Fruit fly (Drosophila melanogaster) whole organism, embryonic: ENCODE measurements around the gene CG13449.
A peak's percentile ranks its signal among the peaks of the same experiment; 100 is the strongest.

Source experiments
- Atf6 ChIP-seq: fragments of 200-800 bp; sonication (Bioruptor generic); IDR thresholded peaks from 2 replicates; pipeline ENCODE4 v1.3.6; 2022; ENCODE audit warnings: missing biosample characterization, missing genetic modification characterization
- Awh ChIP-seq: fragments of 200-800 bp; sonication (Bioruptor generic); IDR thresholded peaks from 2 replicates; pipeline ENCODE4, ENCODE4 v1.3.6; 2022; ENCODE audit warnings: missing biosample characterization, missing genetic modification characterization
- Blimp-1 ChIP-seq: fragments of 200-800 bp; sonication (Bioruptor generic); optimal IDR thresholded peaks from 3 replicates; lab custom pipeline; 2018; ENCODE audit warnings: missing biosample characterization, missing genetic modification characterization, mild to moderate bottlenecking, moderate library complexity, missing genetic modification reagents
- CG10979 ChIP-seq: fragments of 200-800 bp; sonication (Bioruptor generic); optimal IDR thresholded peaks from 2 replicates; lab custom pipeline; 2018; ENCODE audit warnings: missing biosample characterization, mild to moderate bottlenecking, missing genetic modification characterization, moderate library complexity
- CG12104 ChIP-seq: fragments of 200-800 bp; sonication (Bioruptor generic); optimal IDR thresholded peaks from 3 replicates; lab custom pipeline; 2016; ENCODE audit warnings: missing biosample characterization, missing genetic modification characterization
- CG12236 ChIP-seq: fragments of 200-800 bp; sonication (Bioruptor generic); optimal IDR thresholded peaks from 2 replicates; lab custom pipeline; 2016; ENCODE audit warnings: missing biosample characterization, missing genetic modification characterization
- CG1233 ChIP-seq: fragments of 200-800 bp; sonication (Bioruptor generic); optimal IDR thresholded peaks from 4 replicates; lab custom pipeline; 2018; ENCODE audit warnings: missing biosample characterization, mild to moderate bottlenecking, missing genetic modification characterization
- CG12659 ChIP-seq: fragments of 200-800 bp; sonication (Bioruptor generic); optimal IDR thresholded peaks from 3 replicates; lab custom pipeline; 2017; ENCODE audit warnings: mild to moderate bottlenecking, missing biosample characterization, missing genetic modification reagents, missing genetic modification characterization
- CG13123 ChIP-seq: fragments of 200-800 bp; sonication (Bioruptor generic); optimal IDR thresholded peaks from 2 replicates; lab custom pipeline; 2016; ENCODE audit warnings: missing biosample characterization, missing genetic modification characterization
- CG14710 ChIP-seq: fragments of 200-800 bp; sonication (Bioruptor generic); optimal IDR thresholded peaks from 3 replicates; lab custom pipeline; 2019; ENCODE audit warnings: missing biosample characterization, mild to moderate bottlenecking, missing genetic modification characterization, moderate library complexity
- CG1603 ChIP-seq: fragments of 200-800 bp; sonication (Bioruptor generic); optimal IDR thresholded peaks from 2 replicates; lab custom pipeline; 2019; ENCODE audit warnings: missing biosample characterization, mild to moderate bottlenecking, missing genetic modification characterization, moderate library complexity
- CG17802 ChIP-seq: fragments of 200-800 bp; sonication (Bioruptor generic); optimal IDR thresholded peaks from 2 replicates; lab custom pipeline; 2018; ENCODE audit warnings: missing biosample characterization, mild to moderate bottlenecking, missing genetic modification characterization, moderate library complexity
- CG18011 ChIP-seq: fragments of 200-800 bp; sonication (Bioruptor generic); optimal IDR thresholded peaks from 2 replicates; lab custom pipeline; 2017; ENCODE audit warnings: missing biosample characterization, missing genetic modification characterization, mild to moderate bottlenecking, moderate library complexity, missing genotype
- CG2889 ChIP-seq: fragments of 200-800 bp; sonication (Bioruptor generic); IDR thresholded peaks from 3 replicates; pipeline ENCODE4 v1.3.6; 2022; ENCODE audit warnings: missing biosample characterization, missing genetic modification characterization
- CG34376 ChIP-seq: fragments of 200-800 bp; sonication (Bioruptor generic); optimal IDR thresholded peaks from 2 replicates; lab custom pipeline; 2018; ENCODE audit warnings: missing biosample characterization, mild to moderate bottlenecking, missing genetic modification characterization
- CG4730 ChIP-seq: fragments of 200-800 bp; sonication (Bioruptor generic); IDR thresholded peaks from 2 replicates; pipeline ENCODE4 v1.3.6; 2022; ENCODE audit warnings: missing biosample characterization, missing genetic modification characterization
- CG6654 ChIP-seq: fragments of 200-800 bp; sonication (Bioruptor generic); optimal IDR thresholded peaks from 2 replicates; lab custom pipeline; 2017; ENCODE audit warnings: missing biosample characterization, mild to moderate bottlenecking, missing genetic modification characterization
- CG7963 ChIP-seq: fragments of 200-800 bp; sonication (Bioruptor generic); IDR thresholded peaks from 3 replicates; pipeline ENCODE4 v1.3.6; 2022; ENCODE audit warnings: missing biosample characterization, missing genetic modification characterization; ENCODE audit not compliant: partially characterized antibody
- CG8089 ChIP-seq: fragments of 200-800 bp; sonication (Bioruptor generic); optimal IDR thresholded peaks from 3 replicates; lab custom pipeline; 2016; ENCODE audit warnings: missing biosample characterization, missing genetic modification characterization
- CG9727 ChIP-seq: fragments of 200-800 bp; sonication (Bioruptor generic); optimal IDR thresholded peaks from 3 replicates; lab custom pipeline; 2017; ENCODE audit warnings: missing biosample characterization, mild to moderate bottlenecking, missing genetic modification characterization
- Doc3 ChIP-seq: fragments of 200-800 bp; sonication (Bioruptor generic); IDR thresholded peaks from 3 replicates; pipeline ENCODE4 v1.3.6; 2022; ENCODE audit warnings: missing biosample characterization, missing genetic modification characterization; ENCODE audit not compliant: partially characterized antibody
- ERR ChIP-seq: fragments of 200-800 bp; sonication (Bioruptor generic); optimal IDR thresholded peaks from 2 replicates; lab custom pipeline; 2016; ENCODE audit warnings: missing biosample characterization, missing genetic modification characterization
- HLH54F ChIP-seq: fragments of 200-800 bp; sonication (Bioruptor generic); optimal IDR thresholded peaks from 3 replicates; lab custom pipeline; 2016; ENCODE audit warnings: missing biosample characterization, missing genetic modification characterization
- Hr3 ChIP-seq: fragments of 200-800 bp; sonication (Bioruptor generic); optimal IDR thresholded peaks from 3 replicates; lab custom pipeline; 2016; ENCODE audit warnings: missing biosample characterization, missing genetic modification characterization
- NC2β ChIP-seq: fragments of 200-800 bp; sonication (Bioruptor generic); optimal IDR thresholded peaks from 2 replicates; lab custom pipeline; 2016; ENCODE audit warnings: missing biosample characterization, missing genetic modification characterization
- Optix ChIP-seq: fragments of 200-800 bp; sonication (Bioruptor generic); IDR thresholded peaks from 3 replicates; pipeline ENCODE4 v1.3.6; 2022; ENCODE audit warnings: missing biosample characterization, missing genetic modification characterization
- Sin3A ChIP-seq: fragments of >200 bp; optimal IDR thresholded peaks from 2 replicates; lab custom pipeline; 2018
- Sry-β ChIP-seq: fragments of 200-800 bp; sonication (Bioruptor generic); optimal IDR thresholded peaks from 2 replicates; lab custom pipeline; 2018; ENCODE audit warnings: missing biosample characterization, mild to moderate bottlenecking, missing genetic modification characterization, moderate library complexity
- Taf1 ChIP-seq: fragments of 200-800 bp; sonication (Bioruptor generic); IDR thresholded peaks from 2 replicates; pipeline ENCODE4 v1.3.6; 2022; ENCODE audit warnings: missing biosample characterization, missing genetic modification characterization
- Xrp1 ChIP-seq: fragments of 200-800 bp; sonication (Bioruptor generic); IDR thresholded peaks from 2 replicates; pipeline ENCODE4 v1.3.6; 2022; ENCODE audit warnings: missing biosample characterization, missing genetic modification characterization
- bsh ChIP-seq, 2 experiments: fragments of 200-800 bp; sonication (Bioruptor generic); optimal IDR thresholded peaks; 2 replicates each; lab custom pipeline; 2017 to 2018; ENCODE audit warnings: mild to moderate bottlenecking in 2 of 2, missing biosample characterization in 2 of 2, missing genetic modification characterization in 2 of 2, moderate library complexity in 1 of 2
- chn ChIP-seq: fragments of 200-800 bp; sonication (Bioruptor generic); optimal IDR thresholded peaks from 2 replicates; lab custom pipeline; 2016; ENCODE audit warnings: missing biosample characterization, missing genetic modification characterization
- fd102C ChIP-seq: fragments of 200-800 bp; sonication (Bioruptor generic); optimal IDR thresholded peaks from 2 replicates; lab custom pipeline; 2018; ENCODE audit warnings: missing biosample characterization, mild to moderate bottlenecking, missing genetic modification characterization, moderate library complexity
- gcm2 ChIP-seq: fragments of 200-800 bp; sonication (Bioruptor generic); optimal IDR thresholded peaks from 2 replicates; lab custom pipeline; 2016; ENCODE audit warnings: missing biosample characterization, missing genetic modification characterization
- gem ChIP-seq: fragments of 200-800 bp; sonication (Bioruptor generic); optimal IDR thresholded peaks from 2 replicates; lab custom pipeline; 2019; ENCODE audit warnings: missing biosample characterization, mild to moderate bottlenecking, missing genetic modification characterization, moderate library complexity
- grn ChIP-seq: fragments of 200-800 bp; sonication (Bioruptor generic); optimal IDR thresholded peaks from 3 replicates; lab custom pipeline; 2017; ENCODE audit warnings: missing biosample characterization, missing genetic modification characterization
- gsb-n ChIP-seq: fragments of 200-800 bp; sonication (Bioruptor generic); optimal IDR thresholded peaks from 3 replicates; lab custom pipeline; 2018; ENCODE audit warnings: missing biosample characterization, mild to moderate bottlenecking, missing genetic modification characterization
- hb ChIP-seq: fragments of 200-800 bp; sonication (Bioruptor generic); IDR thresholded peaks from 3 replicates; pipeline ENCODE4 v1.3.6; 2022; ENCODE audit warnings: missing biosample characterization, missing genetic modification characterization; ENCODE audit not compliant: partially characterized antibody
- oc ChIP-seq: fragments of 200-800 bp; sonication (Bioruptor generic); optimal IDR thresholded peaks from 2 replicates; lab custom pipeline; 2018; ENCODE audit warnings: missing biosample characterization, mild to moderate bottlenecking, missing genetic modification characterization, moderate library complexity
- peb ChIP-seq: fragments of 200-800 bp; sonication (Bioruptor generic); IDR thresholded peaks from 2 replicates; pipeline ENCODE4 v1.3.6; 2022; ENCODE audit warnings: missing biosample characterization, missing genetic modification characterization
- pfk ChIP-seq: fragments of 200-800 bp; sonication (Bioruptor generic); optimal IDR thresholded peaks from 2 replicates; lab custom pipeline; 2018; ENCODE audit warnings: missing biosample characterization, mild to moderate bottlenecking, missing genetic modification characterization, moderate library complexity
- prd ChIP-seq, 3 experiments: fragments of >200 bp in 2 of 3; fragments of 200-800 bp in 1 of 3; sonication (Bioruptor generic) in 1 of 3; optimal IDR thresholded peaks in 2 of 3; IDR thresholded peaks in 1 of 3; 2 replicates in 2 of 3; 3 replicates in 1 of 3; pipeline versions ENCODE4 v1.3.6 to Lab custom; 2017 to 2022; ENCODE audit warnings: missing biosample characterization in 1 of 3, missing genetic modification characterization in 1 of 3
- row ChIP-seq: fragments of 200-800 bp; sonication (Bioruptor generic); IDR thresholded peaks from 3 replicates; pipeline ENCODE4 v1.3.6; 2022; ENCODE audit warnings: missing biosample characterization, missing genetic modification characterization
- sens ChIP-seq: fragments of 200-800 bp; sonication (Bioruptor generic); peaks from one replicate; lab custom pipeline; 2016; ENCODE audit warnings: missing biosample characterization, missing genetic modification characterization
- seq ChIP-seq: fragments of 200-800 bp; sonication (Bioruptor generic); IDR thresholded peaks from 2 replicates; pipeline ENCODE4 v1.3.6; 2022; ENCODE audit warnings: missing biosample characterization, missing genetic modification characterization
- sqz ChIP-seq: fragments of 200-800 bp; sonication (Bioruptor generic); optimal IDR thresholded peaks from 3 replicates; lab custom pipeline; 2018; ENCODE audit warnings: missing biosample characterization, mild to moderate bottlenecking, missing genetic modification characterization
- toy ChIP-seq: fragments of 200-800 bp; sonication (Bioruptor generic); IDR thresholded peaks from 2 replicates; pipeline ENCODE4 v1.3.6; 2022; ENCODE audit warnings: missing biosample characterization, missing genetic modification characterization
- vnd ChIP-seq: fragments of 200-800 bp; sonication (Bioruptor generic); IDR thresholded peaks from 3 replicates; pipeline ENCODE4 v1.3.6; 2022; ENCODE audit warnings: missing biosample characterization, missing genetic modification characterization; ENCODE audit not compliant: partially characterized antibody
- yki ChIP-seq: fragments of >200 bp; optimal IDR thresholded peaks from 3 replicates; lab custom pipeline; 2018

Gene CG13449

DNA sequence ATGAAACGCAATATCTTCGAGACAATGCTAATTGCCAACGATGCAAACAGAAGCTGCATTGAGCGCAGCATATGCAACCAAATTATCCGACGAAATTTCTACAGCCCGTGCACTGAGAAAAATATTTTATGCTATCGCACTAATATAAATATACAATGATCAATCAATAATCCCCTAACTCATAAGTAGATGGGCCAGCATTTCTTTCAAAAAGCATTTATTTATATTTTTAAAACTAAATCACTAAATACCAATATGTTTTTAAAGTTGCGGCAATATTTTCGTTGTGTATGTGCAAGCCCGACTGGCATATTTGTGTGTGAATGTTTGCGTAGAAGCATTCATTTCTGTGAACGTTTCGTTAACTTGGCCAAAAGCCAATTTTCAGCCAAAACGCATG is 33.6 kb upstream of the CG13449 start (continued):
- TF ChIP-seq CG12236 (GFP tag; lab: Kevin White, UChicago) (no peak), CG34376 (GFP tag; lab: Kevin White, UChicago) (no peak), CG9727 (peak; percentile 7), sens (peak; percentile 70), sqz (GFP tag; lab: Kevin White, UChicago) (no peak), CG18011 (GFP tag; lab: Kevin White, UChicago) (no peak), Doc3 (no peak)

DNA sequence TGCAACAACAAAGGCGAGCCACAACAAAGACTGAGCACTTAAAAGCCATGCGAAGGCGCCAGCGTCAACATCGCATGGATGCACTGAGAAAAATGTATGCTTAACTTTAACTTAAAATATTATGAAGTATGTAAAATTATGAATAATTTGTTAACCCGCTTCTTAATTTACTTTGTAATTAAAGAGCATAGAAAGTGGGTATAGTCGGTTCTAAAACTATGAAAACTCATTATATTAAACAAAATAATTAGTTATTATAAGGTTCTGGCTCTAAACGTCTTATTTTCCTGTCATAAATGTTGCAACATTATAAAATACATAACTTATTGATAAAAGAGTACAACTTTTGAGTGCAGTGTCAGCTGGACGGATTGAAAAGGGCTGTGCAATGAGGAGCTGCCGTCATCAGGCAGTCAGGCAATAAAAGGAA is 29.0 kb upstream of the CG13449 start:
- TF ChIP-seq sens (peak; percentile 67), CG14710 (tag; lab: Kevin White, UChicago) (peak; percentile 8), grn (GFP tag; lab: Kevin White, UChicago) (no peak), Blimp-1 (peak; percentile 12), Taf1 (GFP tag; lab: Robert Waterston, UW) (0 out of 2 replicates have a peak, but pooled peaks have one; percentile 15), Hr3 (no peak), HLH54F (GFP tag; lab: Kevin White, UChicago) (no peak), CG10979 (tag; lab: Kevin White, UChicago) (peak; percentile 9), Xrp1 (0 out of 2 replicates have a peak, but pooled peaks have one; percentile 16)

DNA sequence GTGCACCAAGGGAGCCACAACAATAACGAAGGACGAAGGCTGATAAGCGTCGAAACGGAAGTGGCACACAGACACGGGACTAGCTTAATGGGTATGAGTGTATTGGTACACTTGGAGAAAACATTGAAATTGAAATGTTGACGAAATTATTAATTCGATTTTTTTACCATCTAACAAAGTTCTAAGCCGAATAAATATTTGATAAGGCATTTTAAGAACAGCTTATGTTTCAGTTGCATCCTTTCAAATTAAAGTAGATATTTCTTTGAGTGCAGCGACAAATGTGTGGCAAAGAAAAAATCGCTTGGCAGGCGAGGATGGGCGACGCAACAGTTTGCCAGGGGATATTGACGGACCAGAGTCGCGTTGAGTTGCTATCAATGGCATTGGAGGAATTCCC is 27.4 kb upstream of the CG13449 start:
- TF ChIP-seq CG8089 (GFP tag; lab: Kevin White, UChicago) (no peak), CG1603 (tag; lab: Kevin White, UChicago) (peak; percentile 58), CG6654 (GFP tag; lab: Kevin White, UChicago) (no peak), CG4730 (no peak), CG2889 (GFP tag; lab: Robert Waterston, UW) (no peak), CG12104 (no peak), NC2β (GFP tag; lab: Kevin White, UChicago) (peak; percentile 1), oc (tag; lab: Kevin White, UChicago) (no peak), Optix (GFP tag; lab: Robert Waterston, UW) (no peak), hb (GFP tag; lab: Robert Waterston, UW) (no peak), seq (no peak), prd (optimal IDR thresholded peaks at IDR 0.05; lab: Kevin White, UChicago) (no peak), prd (GFP tag; IDR thresholded peaks at IDR 0.05; lab: Robert Waterston, UW) (peak; percentile 58; the same call in 1 of the 3 replicates), peb (GFP tag; lab: Robert Waterston, UW) (no peak), Sin3A (no peak), fd102C (peak; percentile 21), CG17802 (tag; lab: Kevin White, UChicago) (no peak), bsh (GFP tag; optimal IDR thresholded peaks at IDR 0.05; lab: Kevin White, UChicago) (peak in 1 of 2 experiments; percentile 32), chn (GFP tag; lab: Kevin White, UChicago) (peak; percentile 9), yki (lab: Kevin White, UChicago) (no peak), Atf6 (no peak), CG13123 (GFP tag; lab: Kevin White, UChicago) (no peak), Sry-β (GFP tag; lab: Kevin White, UChicago) (no peak), toy (no peak), row (0 out of 3 replicates have a peak, but pooled peaks have one; percentile 35), vnd (GFP tag; lab: Robert Waterston, UW) (no peak), ERR (no peak), CG12659 (no peak), Awh (GFP tag; lab: Robert Waterston, UW) (no peak), pfk (GFP tag; lab: Kevin White, UChicago) (no peak), gcm2 (GFP tag; lab: Kevin White, UChicago) (no peak), CG7963 (GFP tag; lab: Robert Waterston, UW) (no peak), gem (tag; lab: Kevin White, UChicago) (peak; percentile 55), CG1233 (GFP tag; lab: Kevin White, UChicago) (no peak), gsb-n (tag; lab: Kevin White, UChicago) (no peak)
